Worm (Caenorhabditis elegans): ENCODE measurements around the gene wrt-1.

DNA sequence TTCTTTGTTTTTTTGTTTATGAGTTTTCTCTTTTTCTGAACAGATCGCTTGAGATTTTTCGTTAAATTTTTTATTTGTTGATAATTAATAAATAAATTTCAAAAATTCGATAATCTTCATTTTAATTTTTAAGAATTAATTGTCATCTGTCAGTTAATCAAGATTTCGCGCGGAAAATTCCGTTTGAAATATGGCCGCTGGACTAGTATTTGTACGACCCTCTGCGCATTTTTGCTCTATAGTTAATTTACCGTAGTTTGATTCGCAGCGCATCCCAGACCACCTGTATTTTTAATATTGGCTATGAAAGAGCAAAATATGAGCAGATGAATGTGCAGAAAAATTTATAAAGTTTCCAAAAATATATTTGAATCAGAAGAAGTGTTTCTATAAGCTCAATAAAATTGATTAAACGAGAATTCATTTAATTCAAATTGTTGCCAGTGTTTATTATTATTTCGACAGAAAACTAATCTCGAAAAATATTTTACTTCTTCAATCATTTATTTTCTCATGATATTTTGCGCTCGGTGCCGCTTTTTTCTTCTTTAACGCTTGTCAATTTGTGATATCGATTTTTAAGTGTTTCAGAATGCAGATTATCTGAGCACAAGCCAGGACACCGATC lies 6.9 kb downstream of the wrt-1 start, which contains the start of gene nfi-1:
- TF ChIP-seq ahr-1 (tag; optimal IDR thresholded peaks at IDR 0.05) = no peak
- peak; percentile 17 for TF ChIP-seq fax-1 (tag; optimal IDR thresholded peaks at IDR 0.05)
- no peak for TF ChIP-seq T23F11.4 (GFP tag; optimal IDR thresholded peaks at IDR 0.05)
- no peak for TF ChIP-seq pat-9 (tag; optimal IDR thresholded peaks at IDR 0.05)
- TF ChIP-seq pha-2 (tag; optimal IDR thresholded peaks at IDR 0.05) = no peak
- TF ChIP-seq nfya-1 (tag; optimal IDR thresholded peaks at IDR 0.05) = no peak
- no peak for TF ChIP-seq lin-11 (tag; optimal IDR thresholded peaks at IDR 0.05)
- TF ChIP-seq unc-42 (tag; optimal IDR thresholded peaks at IDR 0.05) = peak; percentile 47
- TF ChIP-seq ceh-9 (tag; optimal IDR thresholded peaks at IDR 0.05) = no peak
- TF ChIP-seq ceh-34 (tag; optimal IDR thresholded peaks at IDR 0.05) = no peak
- no peak for TF ChIP-seq ceh-45 (GFP tag; IDR thresholded peaks at IDR 0.05)
- TF ChIP-seq tbx-7 (tag; optimal IDR thresholded peaks at IDR 0.05) = no peak

Data from whole organism, late embryonic.